Fruit fly (Drosophila melanogaster) whole organism, prepupa: ENCODE results near the gene CG17660.

ENCODE experiments used
- CG10669 ChIP-seq: fragments of 200-800 bp; sonication (Bioruptor generic); optimal IDR thresholded peaks from 3 replicates; lab custom pipeline; 2018; ENCODE audit warnings: missing biosample characterization, mild to moderate bottlenecking, missing genetic modification characterization, moderate library complexity
- CG11294 ChIP-seq: fragments of 200-800 bp; sonication (Bioruptor generic); IDR thresholded peaks from 2 replicates; pipeline ENCODE4 v1.3.6; 2022; ENCODE audit warnings: missing biosample characterization, missing genetic modification characterization
- CG3919 ChIP-seq: fragments of 200-800 bp; sonication (Bioruptor generic); optimal IDR thresholded peaks from 3 replicates; lab custom pipeline; 2016; ENCODE audit warnings: missing biosample characterization, missing genetic modification characterization
- CG6854 ChIP-seq: fragments of 200-800 bp; sonication (Bioruptor generic); optimal IDR thresholded peaks from 2 replicates; lab custom pipeline; 2017; ENCODE audit warnings: missing biosample characterization, mild to moderate bottlenecking, missing genetic modification characterization
- CG8119 ChIP-seq: fragments of 200-800 bp; sonication (Bioruptor generic); IDR thresholded peaks from 3 replicates; pipeline ENCODE4 v1.3.6; 2022; ENCODE audit warnings: missing biosample characterization, missing genetic modification characterization
- Lpt ChIP-seq: fragments of 200-800 bp; sonication (Bioruptor generic); optimal IDR thresholded peaks from 3 replicates; lab custom pipeline; 2016; ENCODE audit warnings: missing biosample characterization, missing genetic modification characterization
- dac ChIP-seq: fragments of 200-800 bp; sonication (Bioruptor generic); optimal IDR thresholded peaks from 2 replicates; lab custom pipeline; 2017; ENCODE audit warnings: missing biosample characterization, mild to moderate bottlenecking, missing genetic modification characterization
- pdm3 ChIP-seq: fragments of 200-800 bp; sonication (Bioruptor generic); optimal IDR thresholded peaks from 3 replicates; lab custom pipeline; 2016; ENCODE audit warnings: missing biosample characterization, missing genetic modification characterization

dm6 chr2L:1717247-1717646, 7.0 kb upstream of the CG17660 start:
- TF ChIP-seq pdm3 (GFP tag; lab: Kevin White, UChicago) (no peak), CG11294 (GFP tag; lab: Robert Waterston, UW) (no peak), CG10669 (GFP tag; lab: Kevin White, UChicago) (no peak), CG3919 (GFP tag; lab: Kevin White, UChicago) (no peak), CG8119 (GFP tag; lab: Robert Waterston, UW) (no peak), Lpt (GFP tag; lab: Kevin White, UChicago) (no peak), dac (GFP tag; lab: Kevin White, UChicago) (no peak), CG6854 (GFP tag; lab: Kevin White, UChicago) (no peak)
